Worm (Caenorhabditis elegans) whole organism, L3 larva: ENCODE data around the gene npr-41.

Experiments
- R02D3.7 ChIP-seq: fragments of 150-350 bp; optimal IDR thresholded peaks from 2 replicates; lab custom pipeline; 2014; ENCODE audit warnings: missing biosample characterization, missing genetic modification characterization
- ZK546.5 ChIP-seq: sonication (generic microtip); optimal IDR thresholded peaks from 2 replicates; lab custom pipeline; 2017; ENCODE audit warnings: missing biosample characterization, missing genetic modification characterization
- aly-2 ChIP-seq: fragments of 150-350 bp; optimal IDR thresholded peaks from 2 replicates; lab custom pipeline; 2014; ENCODE audit warnings: missing biosample characterization, missing genetic modification characterization
- ama-1 ChIP-seq: fragments of 150-350 bp; optimal IDR thresholded peaks from 2 replicates; lab custom pipeline; 2018
- ceh-16 ChIP-seq: sonication (generic microtip); optimal IDR thresholded peaks from 2 replicates; lab custom pipeline; 2017; ENCODE audit warnings: missing biosample characterization, missing genetic modification characterization
- ceh-28 ChIP-seq: fragments of 150-350 bp; optimal IDR thresholded peaks from 2 replicates; lab custom pipeline; 2014; ENCODE audit warnings: missing biosample characterization, missing genetic modification reagents, missing genetic modification characterization
- ceh-82 ChIP-seq: fragments of 150-350 bp; optimal IDR thresholded peaks from 2 replicates; lab custom pipeline; 2014; ENCODE audit warnings: missing biosample characterization, missing genetic modification characterization
- ceh-9 ChIP-seq: sonication (generic microtip); optimal IDR thresholded peaks from 2 replicates; lab custom pipeline; 2018; ENCODE audit warnings: missing biosample characterization, missing genetic modification characterization
- daf-12 ChIP-seq: fragments of 150-350 bp; optimal IDR thresholded peaks from 2 replicates; lab custom pipeline; 2014; ENCODE audit warnings: missing biosample characterization, missing genetic modification reagents, missing genetic modification characterization
- egl-27 ChIP-seq: sonication (generic microtip); optimal IDR thresholded peaks from 4 replicates; lab custom pipeline; 2017; ENCODE audit warnings: missing biosample characterization, missing genetic modification reagents, missing genetic modification characterization
- egl-5 ChIP-seq: fragments of 150-350 bp; optimal IDR thresholded peaks from 2 replicates; lab custom pipeline; 2017; ENCODE audit warnings: missing biosample characterization, missing genetic modification reagents, missing genetic modification characterization, inconsistent platforms
- elt-1 ChIP-seq: fragments of 150-350 bp; optimal IDR thresholded peaks from 2 replicates; lab custom pipeline; 2014; ENCODE audit warnings: missing biosample characterization, missing genetic modification characterization
- elt-2 ChIP-seq: sonication (generic microtip); optimal IDR thresholded peaks from 2 replicates; lab custom pipeline; 2016; ENCODE audit warnings: missing genetic modification reagents, mild to moderate bottlenecking, missing genetic modification characterization, missing compliant biosample characterization
- elt-3 ChIP-seq, 3 experiments: fragments of 150-350 bp in 1 of 3; sonication (generic microtip) in 2 of 3; optimal IDR thresholded peaks; 2 replicates in 2 of 3; 4 replicates in 1 of 3; lab custom pipeline; 2014 to 2017; ENCODE audit warnings: missing biosample characterization in 3 of 3, missing genetic modification characterization in 3 of 3
- eor-1 ChIP-seq, 2 experiments: fragments of 150-350 bp; optimal IDR thresholded peaks; 2 replicates each; lab custom pipeline; 2014 to 2018; ENCODE audit warnings: missing biosample characterization in 2 of 2, missing genetic modification characterization in 2 of 2
- fkh-10 ChIP-seq: sonication (generic microtip); optimal IDR thresholded peaks from 2 replicates; lab custom pipeline; 2017; ENCODE audit warnings: missing biosample characterization, missing genetic modification reagents, missing genetic modification characterization
- fkh-2 ChIP-seq: fragments of 150-350 bp; optimal IDR thresholded peaks from 2 replicates; lab custom pipeline; 2014; ENCODE audit warnings: missing biosample characterization, missing genetic modification reagents, missing genetic modification characterization
- fos-1 ChIP-seq: fragments of 150-350 bp; optimal IDR thresholded peaks from 2 replicates; lab custom pipeline; 2014; ENCODE audit warnings: missing biosample characterization, missing genetic modification characterization
- hmg-11 ChIP-seq: sonication (generic microtip); optimal IDR thresholded peaks from 2 replicates; lab custom pipeline; 2016; ENCODE audit warnings: missing genetic modification characterization, missing compliant biosample characterization
- jun-1 ChIP-seq: fragments of 150-350 bp; optimal IDR thresholded peaks from 2 replicates; lab custom pipeline; 2014; ENCODE audit warnings: missing biosample characterization, missing genetic modification reagents, missing genetic modification characterization
- lin-15B ChIP-seq: fragments of 150-350 bp; optimal IDR thresholded peaks from 2 replicates; lab custom pipeline; 2014; ENCODE audit warnings: missing biosample characterization, missing genetic modification characterization
- lin-39 ChIP-seq: fragments of 150-350 bp; optimal IDR thresholded peaks from 2 replicates; lab custom pipeline; 2018; ENCODE audit warnings: missing biosample characterization, missing genetic modification reagents, missing genetic modification characterization
- lsy-12 ChIP-seq: sonication (generic microtip); optimal IDR thresholded peaks from 2 replicates; lab custom pipeline; 2016; ENCODE audit warnings: mild to moderate bottlenecking, missing genetic modification characterization, missing compliant biosample characterization
- mdl-1 ChIP-seq: fragments of 150-350 bp; optimal IDR thresholded peaks from 2 replicates; lab custom pipeline; 2014; ENCODE audit warnings: missing biosample characterization, missing genetic modification characterization
- mml-1 ChIP-seq: fragments of 150-350 bp; sonication (generic microtip); optimal IDR thresholded peaks from 3 replicates; lab custom pipeline; 2014; ENCODE audit warnings: missing biosample characterization, missing genetic modification characterization
- nhr-11 ChIP-seq: fragments of 150-350 bp; optimal IDR thresholded peaks from 2 replicates; lab custom pipeline; 2014; ENCODE audit warnings: missing biosample characterization, missing genetic modification characterization
- nhr-12 ChIP-seq: fragments of 150-350 bp; optimal IDR thresholded peaks from 2 replicates; lab custom pipeline; 2014; ENCODE audit warnings: missing biosample characterization, missing genetic modification characterization
- nhr-23 ChIP-seq: fragments of 150-350 bp; optimal IDR thresholded peaks from 2 replicates; lab custom pipeline; 2014; ENCODE audit warnings: missing biosample characterization, missing genetic modification reagents, missing genetic modification characterization
- nhr-237 ChIP-seq: fragments of 150-350 bp; optimal IDR thresholded peaks from 2 replicates; lab custom pipeline; 2014; ENCODE audit warnings: missing biosample characterization, missing genetic modification characterization
- nhr-25 ChIP-seq: sonication (generic microtip); optimal IDR thresholded peaks from 2 replicates; lab custom pipeline; 2017; ENCODE audit warnings: missing biosample characterization, missing genetic modification characterization
- nhr-28 ChIP-seq: fragments of 150-350 bp; optimal IDR thresholded peaks from 2 replicates; lab custom pipeline; 2014; ENCODE audit warnings: missing biosample characterization, missing genetic modification characterization
- nhr-43 ChIP-seq: sonication (generic microtip); optimal IDR thresholded peaks from 2 replicates; lab custom pipeline; 2016; ENCODE audit warnings: mild to moderate bottlenecking, missing genetic modification characterization, missing compliant biosample characterization; ENCODE audit not compliant: poor library complexity, severe bottlenecking
- nhr-67 ChIP-seq: fragments of 150-350 bp; optimal IDR thresholded peaks from 2 replicates; lab custom pipeline; 2014; ENCODE audit warnings: missing biosample characterization, missing genetic modification characterization
- nhr-76 ChIP-seq: fragments of 150-350 bp; sonication (generic microtip); optimal IDR thresholded peaks from 5 replicates; lab custom pipeline; 2014; ENCODE audit warnings: missing biosample characterization, missing genetic modification characterization
- nhr-77 ChIP-seq: fragments of 150-350 bp; optimal IDR thresholded peaks from 2 replicates; lab custom pipeline; 2014; ENCODE audit warnings: missing biosample characterization, missing genetic modification characterization
- pha-4 ChIP-seq: fragments of 150-350 bp; optimal IDR thresholded peaks from 2 replicates; lab custom pipeline; 2014; ENCODE audit warnings: missing biosample characterization, missing genetic modification reagents, missing genetic modification characterization
- pqm-1 ChIP-seq: fragments of 150-350 bp; optimal IDR thresholded peaks from 2 replicates; lab custom pipeline; 2017; ENCODE audit warnings: missing biosample characterization, missing genetic modification characterization, inconsistent platforms
- sea-2 ChIP-seq: fragments of 150-350 bp; sonication (generic microtip); optimal IDR thresholded peaks from 4 replicates; lab custom pipeline; 2014; ENCODE audit warnings: missing biosample characterization, missing genetic modification reagents, missing genetic modification characterization
- skn-1 ChIP-seq: fragments of 150-350 bp; optimal IDR thresholded peaks from 2 replicates; lab custom pipeline; 2014; ENCODE audit warnings: missing biosample characterization, missing genetic modification characterization
- snpc-4 ChIP-seq: fragments of 150-350 bp; optimal IDR thresholded peaks from 2 replicates; lab custom pipeline; 2014; ENCODE audit warnings: missing biosample characterization, missing genetic modification characterization
- tbx-2 ChIP-seq: sonication (generic microtip); optimal IDR thresholded peaks from 2 replicates; lab custom pipeline; 2016; ENCODE audit warnings: mild to moderate bottlenecking, missing genetic modification characterization, missing compliant biosample characterization
- unc-39 ChIP-seq: sonication (generic microtip); optimal IDR thresholded peaks from 4 replicates; lab custom pipeline; 2017; ENCODE audit warnings: missing biosample characterization, missing genetic modification characterization
- unc-62 ChIP-seq: fragments of 150-350 bp; sonication (generic microtip); optimal IDR thresholded peaks from 4 replicates; lab custom pipeline; 2014; ENCODE audit warnings: missing biosample characterization, missing genetic modification reagents, missing genetic modification characterization
- zag-1 ChIP-seq: fragments of 150-350 bp; optimal IDR thresholded peaks from 2 replicates; lab custom pipeline; 2014; ENCODE audit warnings: missing biosample characterization, missing genetic modification characterization
- ztf-11 ChIP-seq: fragments of 150-350 bp; optimal IDR thresholded peaks from 2 replicates; lab custom pipeline; 2014; ENCODE audit warnings: missing biosample characterization, missing genetic modification characterization
- ztf-4 ChIP-seq: fragments of 150-350 bp; optimal IDR thresholded peaks from 2 replicates; lab custom pipeline; 2014; ENCODE audit warnings: missing biosample characterization, missing genetic modification characterization

Gene npr-41

ce11 chrII:11471916-11472315 is 38.6 kb upstream of the npr-41 start, which contains the start of gene mfn-1:
Gene mfn-1 (minus strand): TSS chrII:11472016.
- TF ChIP-seq ama-1 (no peak), eor-1 (tag; optimal IDR thresholded peaks at IDR 0.05; lab: Kevin White, UChicago) (no peak), nhr-77 (tag; lab: Kevin White, UChicago) (no peak), nhr-25 (tag; lab: Kevin White, UChicago) (no peak), R02D3.7 (no peak), unc-62 (no peak), egl-5 (no peak), mml-1 (tag; lab: Kevin White, UChicago) (no peak), nhr-23 (no peak), elt-3 (tag; optimal IDR thresholded peaks at IDR 0.05; lab: Kevin White, UChicago) (no peak), jun-1 (tag; lab: Kevin White, UChicago) (no peak), nhr-11 (no peak), ztf-11 (no peak), pha-4 (tag; lab: Kevin White, UChicago) (no peak)
- TF ChIP-seq, all 47 proteins: peak for 0

ce11 chrII:11472542-11472941 is 37.9 kb upstream of the npr-41 start:
- TF ChIP-seq skn-1 (tag; lab: Kevin White, UChicago) (peak; percentile 15), nhr-25 (tag; lab: Kevin White, UChicago) (peak; percentile 51), nhr-12 (no peak), nhr-237 (tag; lab: Kevin White, UChicago) (no peak), elt-3 (tag; optimal IDR thresholded peaks at IDR 0.05; lab: Kevin White, UChicago) (peak; percentile 24 to 86 (median 76)), snpc-4 (peak; percentile 47), eor-1 (tag; optimal IDR thresholded peaks at IDR 0.05; lab: Kevin White, UChicago) (no peak), ZK546.5 (tag; lab: Kevin White, UChicago) (no peak), jun-1 (tag; lab: Kevin White, UChicago) (peak; percentile 46), ceh-82 (tag; lab: Kevin White, UChicago) (no peak), elt-2 (peak; percentile 77), nhr-11 (no peak), fkh-2 (no peak), lsy-12 (no peak), pqm-1 (tag; lab: Kevin White, UChicago) (peak; percentile 77), nhr-43 (tag; lab: Kevin White, UChicago) (peak; percentile 75), hmg-11 (tag; lab: Kevin White, UChicago) (no peak), mdl-1 (peak; percentile 4), pha-4 (tag; lab: Kevin White, UChicago) (peak; percentile 5), ceh-9 (no peak), egl-27 (no peak)
- TF ChIP-seq, all 47 proteins: peak for 10

ce11 chrII:11473525-11474181 is 36.8 kb upstream of the npr-41 start, which contains the start of the genes metl-1 and W02B12.11:
Gene metl-1 (minus strand): TSS chrII:11473575.
Gene W02B12.11 (plus strand): TSS chrII:11473861.
- no peak for TF ChIP-seq zag-1 (tag; lab: Kevin White, UChicago)
- TF ChIP-seq ZK546.5 (tag; lab: Kevin White, UChicago), result no peak
- TF ChIP-seq fkh-2, result no peak
- no peak for TF ChIP-seq fos-1
- TF ChIP-seq R02D3.7, result peak; percentile 81
- peak; percentile 62 for TF ChIP-seq jun-1 (tag; lab: Kevin White, UChicago)
- TF ChIP-seq nhr-25 (tag; lab: Kevin White, UChicago), result peak; percentile 60
- TF ChIP-seq snpc-4, result no peak
- peak; percentile 59 for TF ChIP-seq elt-2
- no peak for TF ChIP-seq nhr-67 (tag; lab: Kevin White, UChicago)
- TF ChIP-seq tbx-2 (tag; lab: Kevin White, UChicago), result peak; percentile 80
- peak; percentile 65 for TF ChIP-seq lsy-12
- TF ChIP-seq nhr-28 (tag; lab: Kevin White, UChicago), result no peak
- TF ChIP-seq mdl-1, result no peak
- no peak for TF ChIP-seq eor-1 (tag; optimal IDR thresholded peaks at IDR 0.05; lab: Kevin White, UChicago)
- TF ChIP-seq egl-5, result peak; percentile 36
- TF ChIP-seq egl-27, result no peak
- no peak for TF ChIP-seq mml-1 (tag; lab: Kevin White, UChicago)
- no peak for TF ChIP-seq ztf-11
- TF ChIP-seq skn-1 (tag; lab: Kevin White, UChicago), result peak; percentile 44
- no peak for TF ChIP-seq nhr-12
- no peak for TF ChIP-seq ceh-9
- TF ChIP-seq ama-1, result no peak
- no peak for TF ChIP-seq unc-39 (tag; lab: Kevin White, UChicago)
- no peak for TF ChIP-seq sea-2
- no peak for TF ChIP-seq nhr-11
- TF ChIP-seq ceh-16 (tag; lab: Kevin White, UChicago), result no peak
- TF ChIP-seq elt-3 (tag; optimal IDR thresholded peaks at IDR 0.05; lab: Kevin White, UChicago), result no peak
- no peak for TF ChIP-seq ztf-4 (tag; lab: Kevin White, UChicago)
- peak; percentile 40 for TF ChIP-seq lin-39 (tag; lab: Kevin White, UChicago)
- peak; percentile 58 for TF ChIP-seq ceh-82 (tag; lab: Kevin White, UChicago)
- peak; percentile 95 for TF ChIP-seq nhr-23
- TF ChIP-seq pha-4 (tag; lab: Kevin White, UChicago), result no peak
- peak; percentile 69 for TF ChIP-seq lin-15B
- peak; percentile 11 for TF ChIP-seq elt-1
- TF ChIP-seq aly-2 (tag; lab: Kevin White, UChicago), result no peak
- peak; percentile 10 for TF ChIP-seq nhr-77 (tag; lab: Kevin White, UChicago)
- TF ChIP-seq nhr-76 (tag; lab: Kevin White, UChicago), result no peak
- no peak for TF ChIP-seq unc-62
- TF ChIP-seq daf-12 (tag; lab: Kevin White, UChicago), result no peak
- TF ChIP-seq ceh-28 (tag; lab: Kevin White, UChicago), result peak; percentile 63
- TF ChIP-seq fkh-10 (GFP tag; lab: Kevin White, UChicago), result no peak
